Fruit fly (Drosophila melanogaster): Measurements from ENCODE around the gene Osi1.

Osi1 gene

DNA sequence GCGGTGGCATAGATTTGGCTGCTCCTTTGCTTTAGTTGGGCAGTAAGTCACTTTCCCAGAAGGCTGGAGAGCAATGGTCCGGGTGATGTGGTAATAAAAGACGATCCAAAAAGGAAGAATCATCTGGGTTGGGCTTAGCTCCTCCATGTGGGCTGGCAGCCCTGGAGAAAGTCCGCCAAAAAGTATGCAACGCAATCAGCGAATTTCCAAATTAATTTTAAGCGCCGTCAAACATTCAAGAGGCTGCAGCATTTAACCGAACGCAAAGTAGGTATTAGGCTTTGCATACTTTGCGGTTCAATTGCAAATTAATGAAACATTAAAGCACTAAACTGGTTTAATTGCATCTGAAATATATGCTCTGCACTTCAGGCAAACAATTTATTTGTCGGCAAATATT lies 23.8 kb upstream of the Osi1 start:
- TF ChIP-seq aop (GFP tag; IDR thresholded peaks at IDR 0.05) (no peak), CG11085 (GFP tag; IDR thresholded peaks at IDR 0.05) (no peak), zfh1 (GFP tag; IDR thresholded peaks at IDR 0.05) (no peak), CTCF (GFP tag; optimal IDR thresholded peaks at IDR 0.05) (peak; percentile 33), CG18619 (GFP tag; optimal IDR thresholded peaks at IDR 0.05) (no peak), fd64A (GFP tag; optimal IDR thresholded peaks at IDR 0.05) (no peak), sens (GFP tag) (peak; percentile 14), CG17612 (GFP tag; IDR thresholded peaks at IDR 0.05) (0 out of 2 replicates have a peak, but pooled peaks have one; percentile 30), CG12104 (GFP tag; optimal IDR thresholded peaks at IDR 0.05) (no peak), BEAF-32 (GFP tag; optimal IDR thresholded peaks at IDR 0.05) (no peak), GATAe (GFP tag; conservative IDR thresholded peaks at IDR 0.05) (no peak), CG17186 (GFP tag; optimal IDR thresholded peaks at IDR 0.05) (no peak), CG12299 (tag; optimal IDR thresholded peaks at IDR 0.05) (no peak), Doc3 (GFP tag; IDR thresholded peaks at IDR 0.05; ENCODE audit: partially characterized antibody) (no peak), CG7928 (GFP tag; optimal IDR thresholded peaks at IDR 0.05) (peak; percentile 69), vvl (GFP tag; IDR thresholded peaks at IDR 0.05) (0 out of 2 replicates have a peak, but pooled peaks have one; percentile 38), tio (GFP tag; optimal IDR thresholded peaks at IDR 0.05) (no peak), CG10321 (GFP tag; IDR thresholded peaks at IDR 0.05) (no peak), CG2129 (GFP tag; IDR thresholded peaks at IDR 0.05; ENCODE audit: partially characterized antibody) (no peak), CG42726 (GFP tag; IDR thresholded peaks at IDR 0.05; ENCODE audit: partially characterized antibody) (peak; percentile 45; the same call in 1 of the 2 replicates), CG7839 (tag; optimal IDR thresholded peaks at IDR 0.05) (no peak), Bgb (GFP tag; IDR thresholded peaks at IDR 0.05; ENCODE audit: partially characterized antibody) (peak; percentile 23; the same call in 1 of the 2 replicates), ase (GFP tag; IDR thresholded peaks at IDR 0.05) (no peak), lmd (GFP tag; IDR thresholded peaks at IDR 0.05) (no peak), ro (GFP tag; IDR thresholded peaks at IDR 0.05) (no peak), al (GFP tag; IDR thresholded peaks at IDR 0.05) (no peak), Rfx (GFP tag; IDR thresholded peaks at IDR 0.05) (peak; percentile 23; the same call in 1 of the 2 replicates), stwl (tag; optimal IDR thresholded peaks at IDR 0.05) (peak; percentile 8), CG10431 (GFP tag; optimal IDR thresholded peaks at IDR 0.05) (no peak), zen2 (GFP tag; IDR thresholded peaks at IDR 0.05; ENCODE audit: partially characterized antibody) (peak; percentile 24; the same call in 1 of the 3 replicates), CG8478 (optimal IDR thresholded peaks at IDR 0.05) (no peak), Lhr (GFP tag; optimal IDR thresholded peaks at IDR 0.05) (peak; percentile 6)

DNA sequence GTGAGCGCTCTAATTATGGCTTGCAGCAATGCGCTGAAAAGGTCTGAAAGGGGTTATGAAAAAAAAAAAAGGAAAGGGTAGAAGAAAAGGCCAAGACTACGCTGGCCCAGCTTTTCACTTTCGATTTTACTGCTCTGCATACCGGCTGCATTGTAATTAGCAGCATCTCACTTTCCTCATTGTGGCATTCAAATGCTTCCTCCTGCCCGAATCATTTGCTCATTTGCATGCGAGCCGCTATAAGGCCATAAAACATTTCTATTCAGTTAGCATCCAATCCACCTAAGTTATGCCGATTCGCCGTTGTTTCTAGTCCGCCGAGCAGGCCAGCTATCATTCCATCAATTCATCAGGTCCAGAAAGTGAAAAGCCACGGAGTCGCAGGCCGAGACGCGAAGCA lies 19.8 kb upstream of the Osi1 start:
- no peak for TF ChIP-seq CTCF (GFP tag; optimal IDR thresholded peaks at IDR 0.05)
- no peak for TF ChIP-seq Sox100B (GFP tag; optimal IDR thresholded peaks at IDR 0.05)
- peak; percentile 91 for TF ChIP-seq Blimp-1 (GFP tag; optimal IDR thresholded peaks at IDR 0.05)
- TF ChIP-seq CG8388 (GFP tag; optimal IDR thresholded peaks at IDR 0.05): no peak
- TF ChIP-seq Elba2 (GFP tag; optimal IDR thresholded peaks at IDR 0.05): no peak
- no peak for TF ChIP-seq CG17829 (tag; optimal IDR thresholded peaks at IDR 0.05)
- peak; percentile 89 for TF ChIP-seq CG8281 (tag; optimal IDR thresholded peaks at IDR 0.05)

- 0 out of 2 replicates have a peak, but pooled peaks have one; percentile 16 for TF ChIP-seq crol (GFP tag; IDR thresholded peaks at IDR 0.05)
- TF ChIP-seq tup (GFP tag; optimal IDR thresholded peaks at IDR 0.05): no peak
- no peak for TF ChIP-seq TFAM (GFP tag; optimal IDR thresholded peaks at IDR 0.05)
- no peak for TF ChIP-seq Sin3A (optimal IDR thresholded peaks at IDR 0.05)
- TF ChIP-seq hb (GFP tag; IDR thresholded peaks at IDR 0.05; ENCODE audit: partially characterized antibody): peak; percentile 60; the same call in 2 of the 3 replicates
- no peak for TF ChIP-seq Xbp1 (GFP tag; optimal IDR thresholded peaks at IDR 0.05)
- TF ChIP-seq cwo (GFP tag; optimal IDR thresholded peaks at IDR 0.05): no peak
- no peak for TF ChIP-seq CG10366 (GFP tag; IDR thresholded peaks at IDR 0.05)
- peak; percentile 85 for TF ChIP-seq oc (tag; optimal IDR thresholded peaks at IDR 0.05)
- no peak for TF ChIP-seq CG33557 (GFP tag; optimal IDR thresholded peaks at IDR 0.05)
- TF ChIP-seq abd-A (tag; optimal IDR thresholded peaks at IDR 0.05): peak; percentile 25
- TF ChIP-seq H15 (GFP tag; IDR thresholded peaks at IDR 0.05): no peak
- 0 out of 4 replicates have a peak, but pooled peaks have one; percentile 31 for TF ChIP-seq Dll (GFP tag; IDR thresholded peaks at IDR 0.05; ENCODE audit: partially characterized antibody)
These were observed 18.5 kb upstream of the Osi1 start for dm6 chr3R:6154773-6155295.
